Fruit fly (Drosophila melanogaster) whole organism, adult: ENCODE data around the gene Met.
A peak's percentile ranks its signal among the peaks of the same experiment; 100 is the strongest.

Source experiments
- CG11617 ChIP-seq: fragments of 200-800 bp; sonication (Bioruptor generic); optimal IDR thresholded peaks from 2 replicates; lab custom pipeline; 2017; ENCODE audit warnings: mild to moderate bottlenecking, missing biosample characterization, missing genetic modification reagents, missing genetic modification characterization
- CG12768 ChIP-seq: fragments of 200-800 bp; sonication (Bioruptor generic); optimal IDR thresholded peaks from 2 replicates; lab custom pipeline; 2017; ENCODE audit warnings: missing biosample characterization, missing genetic modification characterization, mild to moderate bottlenecking, moderate library complexity, missing genetic modification reagents
- CG33017 ChIP-seq: fragments of 200-800 bp; sonication (Bioruptor generic); optimal IDR thresholded peaks from 2 replicates; lab custom pipeline; 2018; ENCODE audit warnings: missing biosample characterization, mild to moderate bottlenecking, missing genetic modification characterization, moderate library complexity
- CG5204 ChIP-seq: fragments of 200-800 bp; sonication (Bioruptor generic); optimal IDR thresholded peaks from 2 replicates; lab custom pipeline; 2016; ENCODE audit warnings: missing biosample characterization, missing genetic modification characterization
- CG7101 ChIP-seq: fragments of 200-800 bp; sonication (Bioruptor generic); optimal IDR thresholded peaks from 2 replicates; lab custom pipeline; 2018; ENCODE audit warnings: missing biosample characterization, mild to moderate bottlenecking, missing genetic modification characterization, moderate library complexity
- Clk ChIP-seq: fragments of 200-800 bp; sonication (Bioruptor generic); optimal IDR thresholded peaks from 2 replicates; lab custom pipeline; 2017; ENCODE audit warnings: missing biosample characterization, missing genetic modification characterization
- Crg-1 ChIP-seq: fragments of 200-800 bp; sonication (Bioruptor generic); optimal IDR thresholded peaks from 2 replicates; lab custom pipeline; 2016; ENCODE audit warnings: missing biosample characterization, missing genetic modification characterization
- bab1 ChIP-seq: fragments of 200-800 bp; sonication (Bioruptor generic); optimal IDR thresholded peaks from 3 replicates; lab custom pipeline; 2019; ENCODE audit warnings: missing biosample characterization, mild to moderate bottlenecking, missing genetic modification characterization, moderate library complexity
- cnc ChIP-seq, 2 experiments: fragments of >200 bp; optimal IDR thresholded peaks; 2 replicates each; lab custom pipeline; 2017
- kay ChIP-seq: fragments of 200-800 bp; sonication (Bioruptor generic); peaks from one replicate; lab custom pipeline; 2016; ENCODE audit warnings: missing biosample characterization, missing genetic modification characterization, borderline replicate concordance
- ovo ChIP-seq: fragments of 200-800 bp; sonication (Bioruptor generic); optimal IDR thresholded peaks from 2 replicates; lab custom pipeline; 2016; ENCODE audit warnings: missing biosample characterization, missing genetic modification characterization
- tj ChIP-seq: fragments of 200-800 bp; sonication (Bioruptor generic); optimal IDR thresholded peaks from 3 replicates; lab custom pipeline; 2017; ENCODE audit warnings: missing biosample characterization, mild to moderate bottlenecking, missing genetic modification characterization, moderate library complexity
- toe ChIP-seq: fragments of 200-800 bp; sonication (Bioruptor generic); optimal IDR thresholded peaks from 2 replicates; lab custom pipeline; 2016; ENCODE audit warnings: missing biosample characterization, missing genetic modification characterization

dm6 chrX:11659080-11659479 is 43.2 kb downstream of the Met start:
- TF ChIP-seq kay (GFP tag; lab: Kevin White, UChicago) = no peak
- TF ChIP-seq CG33017 (tag; lab: Kevin White, UChicago) = peak; percentile 20
- TF ChIP-seq toe = peak; percentile 27
- peak; percentile 61 for TF ChIP-seq CG7101 (tag; lab: Kevin White, UChicago)
- no peak for TF ChIP-seq Clk (GFP tag; lab: Kevin White, UChicago)
- peak; percentile 26 for TF ChIP-seq CG11617 (GFP tag; lab: Kevin White, UChicago)
- peak; percentile 33 for TF ChIP-seq CG12768 (GFP tag; lab: Kevin White, UChicago)
- no peak for TF ChIP-seq Crg-1
- no peak for TF ChIP-seq cnc (optimal IDR thresholded peaks at IDR 0.05; lab: Kevin White, UChicago)
- TF ChIP-seq CG5204 (GFP tag; lab: Kevin White, UChicago) = peak; percentile 11
- peak; percentile 83 for TF ChIP-seq bab1 (GFP tag; lab: Kevin White, UChicago)
- no peak for TF ChIP-seq ovo (GFP tag; lab: Kevin White, UChicago)
- peak; percentile 37 for TF ChIP-seq tj (GFP tag; lab: Kevin White, UChicago)
